Worm (Caenorhabditis elegans) whole organism, mixed stage, embryonic: Measurements from ENCODE around the gene F20D6.11.

Source experiments
- M03D4.4 ChIP-seq: sonication (generic microtip); optimal IDR thresholded peaks from 2 replicates; lab custom pipeline; 2017; ENCODE audit warnings: mild to moderate bottlenecking, missing genetic modification characterization, missing compliant biosample characterization
- bed-3 ChIP-seq: fragments of 200-800 bp; sonication (Bioruptor generic); optimal IDR thresholded peaks from 3 replicates; lab custom pipeline; 2018; ENCODE audit warnings: mild to moderate bottlenecking, missing genetic modification characterization, moderate library complexity, missing compliant biosample characterization
- blmp-1 ChIP-seq: fragments of 150-350 bp; optimal IDR thresholded peaks from 2 replicates; lab custom pipeline; 2014; ENCODE audit warnings: missing biosample characterization, missing genetic modification characterization
- ceh-39 ChIP-seq: fragments of 150-350 bp; optimal IDR thresholded peaks from 2 replicates; lab custom pipeline; 2014; ENCODE audit warnings: missing biosample characterization, missing genetic modification characterization
- ceh-43 ChIP-seq: fragments of 200-800 bp; sonication (Bioruptor generic); optimal IDR thresholded peaks from 2 replicates; lab custom pipeline; 2018; ENCODE audit warnings: mild to moderate bottlenecking, missing genetic modification characterization, moderate library complexity, missing compliant biosample characterization
- ceh-83 ChIP-seq: fragments of 200-800 bp; sonication (Bioruptor generic); optimal IDR thresholded peaks from 2 replicates; lab custom pipeline; 2018; ENCODE audit warnings: mild to moderate bottlenecking, missing genetic modification characterization, missing compliant biosample characterization
- ces-1 ChIP-seq: fragments of 150-350 bp; optimal IDR thresholded peaks from 2 replicates; lab custom pipeline; 2014; ENCODE audit warnings: missing biosample characterization, missing genetic modification reagents, missing genetic modification characterization
- cnd-1 ChIP-seq: fragments of 200-800 bp; sonication (Bioruptor generic); optimal IDR thresholded peaks from 2 replicates; lab custom pipeline; 2018; ENCODE audit warnings: mild to moderate bottlenecking, missing genetic modification characterization, missing compliant biosample characterization
- drap-1 ChIP-seq: fragments of 200-800 bp; sonication (Bioruptor generic); optimal IDR thresholded peaks from 3 replicates; lab custom pipeline; 2018; ENCODE audit warnings: mild to moderate bottlenecking, missing genetic modification characterization, missing compliant biosample characterization
- elt-3 ChIP-seq: fragments of 150-350 bp; optimal IDR thresholded peaks from 2 replicates; lab custom pipeline; 2014; ENCODE audit warnings: missing biosample characterization, missing genetic modification characterization
- flh-1 ChIP-seq: fragments of 200-800 bp; sonication (Bioruptor generic); optimal IDR thresholded peaks from 2 replicates; lab custom pipeline; 2018; ENCODE audit warnings: mild to moderate bottlenecking, missing genetic modification characterization, moderate library complexity, missing compliant biosample characterization
- ham-2 ChIP-seq: fragments of 200-800 bp; sonication (Bioruptor generic); optimal IDR thresholded peaks from 2 replicates; lab custom pipeline; 2018; ENCODE audit warnings: mild to moderate bottlenecking, missing genetic modification characterization, missing compliant biosample characterization
- hlh-1 ChIP-seq: fragments of 150-350 bp; optimal IDR thresholded peaks from 2 replicates; lab custom pipeline; 2014; ENCODE audit warnings: missing biosample characterization, missing genetic modification reagents, missing genetic modification characterization
- lin-13 ChIP-seq: fragments of 150-350 bp; optimal IDR thresholded peaks from 2 replicates; lab custom pipeline; 2014; ENCODE audit warnings: missing biosample characterization, missing genetic modification characterization
- lin-32 ChIP-seq: fragments of 200-800 bp; sonication (Bioruptor generic); optimal IDR thresholded peaks from 2 replicates; lab custom pipeline; 2018; ENCODE audit warnings: mild to moderate bottlenecking, missing genetic modification characterization, missing compliant biosample characterization
- lsy-2 ChIP-seq: fragments of 150-350 bp; optimal IDR thresholded peaks from 2 replicates; lab custom pipeline; 2014; ENCODE audit warnings: missing biosample characterization, missing genetic modification characterization
- mab-5 ChIP-seq: fragments of 150-350 bp; optimal IDR thresholded peaks from 2 replicates; lab custom pipeline; 2014; ENCODE audit warnings: missing biosample characterization, missing genetic modification characterization
- mep-1 ChIP-seq: fragments of 150-350 bp; optimal IDR thresholded peaks from 2 replicates; lab custom pipeline; 2017; ENCODE audit warnings: missing biosample characterization, missing genetic modification reagents, missing genetic modification characterization, inconsistent platforms
- mls-2 ChIP-seq: sonication (generic microtip); optimal IDR thresholded peaks from 2 replicates; lab custom pipeline; 2016; ENCODE audit warnings: mild to moderate bottlenecking, missing genetic modification characterization, moderate library complexity, missing compliant biosample characterization
- nhr-12 ChIP-seq: fragments of 150-350 bp; optimal IDR thresholded peaks from 2 replicates; lab custom pipeline; 2014; ENCODE audit warnings: missing biosample characterization, missing genetic modification characterization
- nhr-2 ChIP-seq: fragments of 150-350 bp; optimal IDR thresholded peaks from 2 replicates; lab custom pipeline; 2014; ENCODE audit warnings: missing biosample characterization, missing genetic modification characterization
- nhr-237 ChIP-seq: fragments of 150-350 bp; optimal IDR thresholded peaks from 2 replicates; lab custom pipeline; 2014; ENCODE audit warnings: missing biosample characterization, missing genetic modification characterization
- nhr-28 ChIP-seq: fragments of 150-350 bp; optimal IDR thresholded peaks from 2 replicates; lab custom pipeline; 2014; ENCODE audit warnings: missing biosample characterization, missing genetic modification characterization
- nhr-76 ChIP-seq: sonication (generic microtip); optimal IDR thresholded peaks from 2 replicates; lab custom pipeline; 2017; ENCODE audit warnings: missing biosample characterization, missing genetic modification characterization
- pha-4 ChIP-seq: fragments of 150-350 bp; optimal IDR thresholded peaks from 2 replicates; lab custom pipeline; 2018; ENCODE audit warnings: missing biosample characterization, missing genetic modification reagents, missing genetic modification characterization
- sem-2 ChIP-seq: fragments of 200-800 bp; sonication (Bioruptor generic); optimal IDR thresholded peaks from 2 replicates; lab custom pipeline; 2018; ENCODE audit warnings: mild to moderate bottlenecking, missing genetic modification characterization, missing compliant biosample characterization
- snpc-4 ChIP-seq: fragments of 150-350 bp; optimal IDR thresholded peaks from 2 replicates; lab custom pipeline; 2014; ENCODE audit warnings: missing biosample characterization, missing genetic modification characterization
- sptf-1 ChIP-seq: sonication (generic microtip); optimal IDR thresholded peaks from 2 replicates; lab custom pipeline; 2017; ENCODE audit warnings: mild to moderate bottlenecking, missing genetic modification characterization, moderate library complexity, missing compliant biosample characterization
- tbx-8 ChIP-seq: fragments of 200-800 bp; sonication (Bioruptor generic); optimal IDR thresholded peaks from 2 replicates; lab custom pipeline; 2018; ENCODE audit warnings: mild to moderate bottlenecking, missing genetic modification characterization, moderate library complexity, missing compliant biosample characterization
- unc-120 ChIP-seq: sonication (generic microtip); optimal IDR thresholded peaks from 2 replicates; lab custom pipeline; 2017; ENCODE audit warnings: missing genetic modification characterization, missing compliant biosample characterization; ENCODE audit not compliant: poor library complexity, severe bottlenecking
- unc-39 ChIP-seq: fragments of 150-350 bp; optimal IDR thresholded peaks from 2 replicates; lab custom pipeline; 2014; ENCODE audit warnings: missing biosample characterization, missing genetic modification characterization
- zip-8 ChIP-seq: fragments of 150-350 bp; optimal IDR thresholded peaks from 2 replicates; lab custom pipeline; 2014; ENCODE audit warnings: missing biosample characterization, missing genetic modification characterization
- ztf-11 ChIP-seq: fragments of 150-350 bp; optimal IDR thresholded peaks from 2 replicates; lab custom pipeline; 2014; ENCODE audit warnings: missing biosample characterization, missing genetic modification characterization

The F20D6.11 gene

ce11 chrV:8239928-8240327 lies 41.0 kb upstream of the F20D6.11 start, which contains the start of gene C16D9.3:
C16D9.3 (minus strand) TSS chrV:8240028.
- no peak for TF ChIP-seq tbx-8 (GFP tag; lab: Kevin White, UChicago)
- no peak for TF ChIP-seq hlh-1 (tag; lab: Kevin White, UChicago)
- no peak for TF ChIP-seq zip-8
- no peak for TF ChIP-seq blmp-1 (tag; lab: Kevin White, UChicago)
- no peak for TF ChIP-seq nhr-12 (tag; lab: Kevin White, UChicago)
- no peak for TF ChIP-seq ceh-83 (GFP tag; lab: Kevin White, UChicago)

ce11 chrV:8238290-8238689 lies 39.4 kb upstream of the F20D6.11 start, which contains the start of gene rol-3:
rol-3 (minus strand) TSS chrV:8238409.
- TF ChIP-seq lin-13 (tag; lab: Kevin White, UChicago) (no peak), mls-2 (no peak), cnd-1 (tag; lab: Kevin White, UChicago) (no peak)

- TF ChIP-seq nhr-237 (tag; lab: Kevin White, UChicago): no peak
- peak; percentile 46 for TF ChIP-seq cnd-1 (tag; lab: Kevin White, UChicago)
- no peak for TF ChIP-seq lin-13 (tag; lab: Kevin White, UChicago)
- TF ChIP-seq pha-4 (tag; lab: Kevin White, UChicago): no peak
- no peak for TF ChIP-seq elt-3 (tag; lab: Kevin White, UChicago)
- no peak for TF ChIP-seq ceh-39 (tag; lab: Kevin White, UChicago)
- TF ChIP-seq ceh-83 (GFP tag; lab: Kevin White, UChicago): peak; percentile 74
- TF ChIP-seq nhr-28: no peak
- TF ChIP-seq ham-2 (GFP tag; lab: Kevin White, UChicago): peak; percentile 45
- no peak for TF ChIP-seq zip-8
- TF ChIP-seq drap-1 (GFP tag; lab: Kevin White, UChicago): peak; percentile 45
- no peak for TF ChIP-seq sem-2 (GFP tag; lab: Kevin White, UChicago)
- no peak for TF ChIP-seq lsy-2
- TF ChIP-seq unc-39 (tag; lab: Kevin White, UChicago): no peak
- TF ChIP-seq nhr-76 (tag; lab: Kevin White, UChicago): no peak
- TF ChIP-seq hlh-1 (tag; lab: Kevin White, UChicago): peak; percentile 71
- TF ChIP-seq mep-1 (tag; lab: Kevin White, UChicago): no peak
- TF ChIP-seq bed-3: no peak
- TF ChIP-seq ceh-43 (GFP tag; lab: Kevin White, UChicago): no peak
- TF ChIP-seq snpc-4 (tag; lab: Kevin White, UChicago): no peak
- TF ChIP-seq unc-120 (tag; lab: Kevin White, UChicago): no peak
- peak; percentile 18 for TF ChIP-seq lin-32 (GFP tag; lab: Kevin White, UChicago)
- TF ChIP-seq nhr-2: no peak
- TF ChIP-seq sptf-1: no peak
- no peak for TF ChIP-seq tbx-8 (GFP tag; lab: Kevin White, UChicago)
- TF ChIP-seq M03D4.4: peak; percentile 57
- no peak for TF ChIP-seq ztf-11 (tag; lab: Kevin White, UChicago)
- TF ChIP-seq ces-1 (GFP tag; lab: Kevin White, UChicago): no peak
Observed at ce11 chrV:8235331-8235730, 36.4 kb upstream of the F20D6.11 start.

- TF ChIP-seq ces-1 (GFP tag; lab: Kevin White, UChicago) (no peak), snpc-4 (tag; lab: Kevin White, UChicago) (no peak), mab-5 (tag; lab: Kevin White, UChicago) (no peak), flh-1 (GFP tag; lab: Kevin White, UChicago) (no peak), ztf-11 (tag; lab: Kevin White, UChicago) (no peak), nhr-76 (tag; lab: Kevin White, UChicago) (no peak), nhr-28 (no peak), lin-13 (tag; lab: Kevin White, UChicago) (no peak), sptf-1 (no peak), mep-1 (tag; lab: Kevin White, UChicago) (no peak), ceh-43 (GFP tag; lab: Kevin White, UChicago) (no peak), zip-8 (no peak), pha-4 (tag; lab: Kevin White, UChicago) (no peak), nhr-237 (tag; lab: Kevin White, UChicago) (no peak), drap-1 (GFP tag; lab: Kevin White, UChicago) (peak; percentile 11), unc-120 (tag; lab: Kevin White, UChicago) (peak; percentile 38), M03D4.4 (peak; percentile 5), ham-2 (GFP tag; lab: Kevin White, UChicago) (no peak), ceh-83 (GFP tag; lab: Kevin White, UChicago) (peak; percentile 68), elt-3 (tag; lab: Kevin White, UChicago) (no peak), tbx-8 (GFP tag; lab: Kevin White, UChicago) (no peak), cnd-1 (tag; lab: Kevin White, UChicago) (no peak), sem-2 (GFP tag; lab: Kevin White, UChicago) (no peak), hlh-1 (tag; lab: Kevin White, UChicago) (no peak)
Observed at ce11 chrV:8230056-8230455, 31.2 kb upstream of the F20D6.11 start.
